Worm (Caenorhabditis elegans) whole organism, mixed stage, embryonic: Measurements from ENCODE around the gene K06A1.2.
A peak's percentile ranks its signal among the peaks of the same experiment; 100 is the strongest.

Experiments used
- bed-3 ChIP-seq: fragments of 200-800 bp; sonication (Bioruptor generic); optimal IDR thresholded peaks from 3 replicates; lab custom pipeline; 2018; ENCODE audit warnings: mild to moderate bottlenecking, missing genetic modification characterization, moderate library complexity, missing compliant biosample characterization
- drap-1 ChIP-seq: fragments of 200-800 bp; sonication (Bioruptor generic); optimal IDR thresholded peaks from 3 replicates; lab custom pipeline; 2018; ENCODE audit warnings: mild to moderate bottlenecking, missing genetic modification characterization, missing compliant biosample characterization
- elt-3 ChIP-seq: fragments of 150-350 bp; optimal IDR thresholded peaks from 2 replicates; lab custom pipeline; 2014; ENCODE audit warnings: missing biosample characterization, missing genetic modification characterization
- mab-5 ChIP-seq: fragments of 150-350 bp; optimal IDR thresholded peaks from 2 replicates; lab custom pipeline; 2014; ENCODE audit warnings: missing biosample characterization, missing genetic modification characterization
- nhr-237 ChIP-seq: fragments of 150-350 bp; optimal IDR thresholded peaks from 2 replicates; lab custom pipeline; 2014; ENCODE audit warnings: missing biosample characterization, missing genetic modification characterization
- nhr-28 ChIP-seq: fragments of 150-350 bp; optimal IDR thresholded peaks from 2 replicates; lab custom pipeline; 2014; ENCODE audit warnings: missing biosample characterization, missing genetic modification characterization
- nhr-76 ChIP-seq: sonication (generic microtip); optimal IDR thresholded peaks from 2 replicates; lab custom pipeline; 2017; ENCODE audit warnings: missing biosample characterization, missing genetic modification characterization
- pha-4 ChIP-seq: fragments of 150-350 bp; optimal IDR thresholded peaks from 2 replicates; lab custom pipeline; 2018; ENCODE audit warnings: missing biosample characterization, missing genetic modification reagents, missing genetic modification characterization
- snpc-4 ChIP-seq: fragments of 150-350 bp; optimal IDR thresholded peaks from 2 replicates; lab custom pipeline; 2014; ENCODE audit warnings: missing biosample characterization, missing genetic modification characterization
- sptf-1 ChIP-seq: sonication (generic microtip); optimal IDR thresholded peaks from 2 replicates; lab custom pipeline; 2017; ENCODE audit warnings: mild to moderate bottlenecking, missing genetic modification characterization, moderate library complexity, missing compliant biosample characterization
- tbx-8 ChIP-seq: fragments of 200-800 bp; sonication (Bioruptor generic); optimal IDR thresholded peaks from 2 replicates; lab custom pipeline; 2018; ENCODE audit warnings: mild to moderate bottlenecking, missing genetic modification characterization, moderate library complexity, missing compliant biosample characterization
- unc-62 ChIP-seq: fragments of 150-350 bp; optimal IDR thresholded peaks from 2 replicates; lab custom pipeline; 2014; ENCODE audit warnings: missing biosample characterization, missing genetic modification reagents, missing genetic modification characterization
- zip-8 ChIP-seq: fragments of 150-350 bp; optimal IDR thresholded peaks from 2 replicates; lab custom pipeline; 2014; ENCODE audit warnings: missing biosample characterization, missing genetic modification characterization
- ztf-11 ChIP-seq: fragments of 150-350 bp; optimal IDR thresholded peaks from 2 replicates; lab custom pipeline; 2014; ENCODE audit warnings: missing biosample characterization, missing genetic modification characterization

- no peak for TF ChIP-seq nhr-28 (tag; lab: Kevin White, UChicago)
- no peak for TF ChIP-seq tbx-8 (GFP tag; lab: Kevin White, UChicago)
- no peak for TF ChIP-seq zip-8 (tag; lab: Kevin White, UChicago)
- TF ChIP-seq snpc-4 (tag; lab: Kevin White, UChicago) = no peak
- TF ChIP-seq unc-62 (GFP tag; lab: Kevin White, UChicago) = no peak
- no peak for TF ChIP-seq drap-1 (GFP tag; lab: Kevin White, UChicago)
- no peak for TF ChIP-seq elt-3 (tag; lab: Kevin White, UChicago)
- TF ChIP-seq ztf-11 (tag; lab: Kevin White, UChicago) = no peak
- no peak for TF ChIP-seq pha-4
- TF ChIP-seq sptf-1 (tag; lab: Kevin White, UChicago) = peak; percentile 22
- TF ChIP-seq bed-3 (GFP tag; lab: Kevin White, UChicago) = no peak
- no peak for TF ChIP-seq nhr-237 (tag; lab: Kevin White, UChicago)
- no peak for TF ChIP-seq mab-5
- no peak for TF ChIP-seq nhr-76 (tag; lab: Kevin White, UChicago)
These were observed 2.7 kb upstream of the K06A1.2 start, which contains the start of gene cutl-16 for ce11 chrII:6441128-6441527.
